Worm (Caenorhabditis elegans): ENCODE measurements around the gene B0034.5.

Gene B0034.5

DNA sequence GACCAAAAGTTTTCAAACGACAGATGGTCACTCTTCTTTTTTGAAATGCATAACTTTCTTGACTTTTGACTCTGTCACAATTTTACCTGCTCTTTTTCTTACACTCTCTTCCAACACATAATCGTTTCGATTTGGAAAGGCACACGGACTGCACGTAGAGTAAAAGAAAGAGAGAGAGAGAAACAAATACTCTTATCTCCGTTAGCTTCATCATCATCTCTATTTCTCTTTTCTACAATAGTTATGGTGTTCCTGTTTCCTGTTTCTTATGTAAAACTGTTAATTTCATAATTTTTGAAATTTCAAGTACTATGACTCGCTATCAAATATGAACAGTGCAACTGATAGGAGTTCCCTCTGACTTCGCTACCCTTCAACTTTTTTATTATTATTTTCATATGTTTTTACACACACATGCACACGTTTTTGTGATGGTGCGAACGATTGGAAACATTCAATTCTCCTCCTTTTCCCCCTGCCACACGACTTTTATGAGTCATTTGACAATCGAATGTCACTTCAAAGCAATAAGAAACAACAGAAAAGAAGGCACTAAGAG, 44.6 kb downstream of the B0034.5 start (continued):
- no peak for TF ChIP-seq ZK546.5 (tag; optimal IDR thresholded peaks at IDR 0.05)
- no peak for TF ChIP-seq arid-1 (GFP tag; conservative IDR thresholded peaks at IDR 0.05)
- peak in 1 of 2 experiments; percentile 42 for TF ChIP-seq lsy-2 (tag; optimal IDR thresholded peaks at IDR 0.05)
- TF ChIP-seq daf-19 (GFP tag; conservative IDR thresholded peaks at IDR 0.05) = no peak
- TF ChIP-seq zag-1 (tag; optimal IDR thresholded peaks at IDR 0.05) = no peak
- TF ChIP-seq duxl-1 (tag; optimal IDR thresholded peaks at IDR 0.05; ENCODE audit: poor library complexity) = no peak
- no peak for TF ChIP-seq daf-8 (GFP tag; IDR thresholded peaks at IDR 0.05)
- TF ChIP-seq R02D3.7 (tag; optimal IDR thresholded peaks at IDR 0.05) = no peak
- peak; percentile 32 for TF ChIP-seq mxl-3 (GFP tag; optimal IDR thresholded peaks at IDR 0.05)
- TF ChIP-seq hif-1 (tag; optimal IDR thresholded peaks at IDR 0.05) = peak in 1 of 2 experiments; percentile 70
- TF ChIP-seq daf-16 (GFP tag; optimal IDR thresholded peaks at IDR 0.05) = no peak
- TF ChIP-seq daf-16 (tag; optimal IDR thresholded peaks at IDR 0.05) = peak; percentile 92
- no peak for TF ChIP-seq zfp-3 (GFP tag; conservative IDR thresholded peaks at IDR 0.05)
- no peak for TF ChIP-seq ceh-28 (tag; optimal IDR thresholded peaks at IDR 0.05)
- no peak for TF ChIP-seq ceh-20 (GFP tag; IDR thresholded peaks at IDR 0.05)
- TF ChIP-seq ama-1 (optimal IDR thresholded peaks at IDR 0.05) = no peak
- no peak for TF ChIP-seq ztf-11 (tag; optimal IDR thresholded peaks at IDR 0.05)
- TF ChIP-seq spr-3 (GFP tag; optimal IDR thresholded peaks at IDR 0.05) = no peak
- TF ChIP-seq attf-4 (tag; optimal IDR thresholded peaks at IDR 0.05) = no peak
- TF ChIP-seq egl-27 (tag; optimal IDR thresholded peaks at IDR 0.05) = no peak
- TF ChIP-seq Y48G9A.11 (GFP tag; IDR thresholded peaks at IDR 0.05) = no peak
- TF ChIP-seq lin-29 (GFP tag; IDR thresholded peaks at IDR 0.05) = no peak
- TF ChIP-seq ctbp-1 (GFP tag; IDR thresholded peaks at IDR 0.05) = no peak
- no peak for TF ChIP-seq gei-8 (GFP tag; optimal IDR thresholded peaks at IDR 0.05)
- no peak for TF ChIP-seq nhr-42 (GFP tag; IDR thresholded peaks at IDR 0.05)
- no peak for TF ChIP-seq ceh-62 (tag; optimal IDR thresholded peaks at IDR 0.05)
- no peak for TF ChIP-seq pha-4 (GFP tag; IDR thresholded peaks at IDR 0.05)
- no peak for TF ChIP-seq pha-4 (tag; optimal IDR thresholded peaks at IDR 0.05)
- TF ChIP-seq daf-12 (tag; optimal IDR thresholded peaks at IDR 0.05) = no peak
- TF ChIP-seq tra-1 (GFP tag; IDR thresholded peaks at IDR 0.05) = peak; percentile 63; the same call in 1 of the 2 replicates
- TF ChIP-seq lin-38 (GFP tag; IDR thresholded peaks at IDR 0.05) = no peak
- no peak for TF ChIP-seq spr-1 (tag; optimal IDR thresholded peaks at IDR 0.05)
- peak; percentile 35 for TF ChIP-seq mep-1 (tag; optimal IDR thresholded peaks at IDR 0.05)
- TF ChIP-seq ztf-7 (tag; optimal IDR thresholded peaks at IDR 0.05) = no peak
- TF ChIP-seq mdl-1 (tag; optimal IDR thresholded peaks at IDR 0.05) = peak in 1 of 2 experiments; percentile 54
- TF ChIP-seq nhr-76 (tag; optimal IDR thresholded peaks at IDR 0.05) = no peak
- no peak for TF ChIP-seq lin-15B (tag; optimal IDR thresholded peaks at IDR 0.05)
- no peak for TF ChIP-seq ces-1 (GFP tag; optimal IDR thresholded peaks at IDR 0.05)
- no peak for TF ChIP-seq Y105C5A.15 (GFP tag; IDR thresholded peaks at IDR 0.05)
- TF ChIP-seq ceh-82 (tag; optimal IDR thresholded peaks at IDR 0.05) = no peak
- TF ChIP-seq rbr-2 (tag; optimal IDR thresholded peaks at IDR 0.05) = no peak
- TF ChIP-seq F10B5.3 (tag; optimal IDR thresholded peaks at IDR 0.05) = no peak
- TF ChIP-seq unc-39 (tag; optimal IDR thresholded peaks at IDR 0.05) = no peak
- no peak for TF ChIP-seq ceh-32 (tag; optimal IDR thresholded peaks at IDR 0.05; ENCODE audit: poor library complexity)
- TF ChIP-seq nhr-6 (tag; optimal IDR thresholded peaks at IDR 0.05) = no peak
- no peak for TF ChIP-seq fkh-10 (GFP tag; optimal IDR thresholded peaks at IDR 0.05)
- no peak for TF ChIP-seq set-16 (GFP tag; IDR thresholded peaks at IDR 0.05)
- no peak for TF ChIP-seq dmd-9 (GFP tag; IDR thresholded peaks at IDR 0.05)
- TF ChIP-seq F49E8.2 (tag; optimal IDR thresholded peaks at IDR 0.05; ENCODE audit: borderline replicate concordance) = no peak
- TF ChIP-seq nhr-48 (tag; optimal IDR thresholded peaks at IDR 0.05) = peak; percentile 61
- no peak for TF ChIP-seq egl-43 (GFP tag; IDR thresholded peaks at IDR 0.05)
- peak; percentile 71 for TF ChIP-seq dmd-6 (GFP tag; IDR thresholded peaks at IDR 0.05)
- no peak for TF ChIP-seq aly-2 (tag; optimal IDR thresholded peaks at IDR 0.05)

Measured in whole organism, L4 larva.